Worm (Caenorhabditis elegans) whole organism, L2 larva: ENCODE data around the gene msp-19.

Experiments
- F13H6.1 ChIP-seq: sonication (generic microtip); optimal IDR thresholded peaks from 2 replicates; lab custom pipeline; 2016; ENCODE audit warnings: missing genetic modification characterization, missing compliant biosample characterization
- R02D3.7 ChIP-seq: fragments of 150-350 bp; optimal IDR thresholded peaks from 2 replicates; lab custom pipeline; 2014; ENCODE audit warnings: missing biosample characterization, missing genetic modification characterization
- Y55F3AM.14 ChIP-seq: fragments of 200-800 bp; sonication (Bioruptor generic); optimal IDR thresholded peaks from 2 replicates; lab custom pipeline; 2018; ENCODE audit warnings: mild to moderate bottlenecking, missing genetic modification characterization, missing compliant biosample characterization
- ZK546.5 ChIP-seq: sonication (generic microtip); optimal IDR thresholded peaks from 2 replicates; lab custom pipeline; 2017; ENCODE audit warnings: missing biosample characterization, missing genetic modification characterization
- alr-1 ChIP-seq: fragments of 150-350 bp; optimal IDR thresholded peaks from 2 replicates; lab custom pipeline; 2014; ENCODE audit warnings: missing biosample characterization, missing genetic modification characterization
- blmp-1 ChIP-seq: sonication (generic microtip); optimal IDR thresholded peaks from 2 replicates; lab custom pipeline; 2017; ENCODE audit warnings: missing genetic modification characterization, mild to moderate bottlenecking, missing compliant biosample characterization, antibody characterized with exemption, moderate library complexity; ENCODE audit not compliant: insufficient read depth
- ceh-16 ChIP-seq: fragments of 150-350 bp; optimal IDR thresholded peaks from 2 replicates; lab custom pipeline; 2014; ENCODE audit warnings: missing biosample characterization, missing genetic modification characterization
- ceh-82 ChIP-seq: fragments of 150-350 bp; optimal IDR thresholded peaks from 2 replicates; lab custom pipeline; 2014; ENCODE audit warnings: missing biosample characterization, missing genetic modification characterization
- crh-2 ChIP-seq: sonication (generic microtip); optimal IDR thresholded peaks from 2 replicates; lab custom pipeline; 2017; ENCODE audit warnings: missing biosample characterization, missing genetic modification characterization
- dmd-4 ChIP-seq: sonication (generic microtip); optimal IDR thresholded peaks from 2 replicates; lab custom pipeline; 2017; ENCODE audit warnings: missing biosample characterization, missing genetic modification characterization
- elt-1 ChIP-seq: fragments of 150-350 bp; optimal IDR thresholded peaks from 2 replicates; lab custom pipeline; 2014; ENCODE audit warnings: missing biosample characterization, missing genetic modification characterization
- fos-1 ChIP-seq: fragments of 150-350 bp; optimal IDR thresholded peaks from 2 replicates; lab custom pipeline; 2014; ENCODE audit warnings: missing biosample characterization, missing genetic modification characterization
- gmeb-1 ChIP-seq: fragments of 150-350 bp; optimal IDR thresholded peaks from 2 replicates; lab custom pipeline; 2014; ENCODE audit warnings: missing biosample characterization, missing genetic modification characterization
- lin-13 ChIP-seq: fragments of 150-350 bp; optimal IDR thresholded peaks from 2 replicates; lab custom pipeline; 2014; ENCODE audit warnings: missing biosample characterization, missing genetic modification reagents, missing genetic modification characterization
- lin-39 ChIP-seq: fragments of 150-350 bp; optimal IDR thresholded peaks from 2 replicates; lab custom pipeline; 2014; ENCODE audit warnings: missing biosample characterization, missing genetic modification reagents, missing genetic modification characterization
- mbf-1 ChIP-seq: sonication (generic microtip); optimal IDR thresholded peaks from 2 replicates; lab custom pipeline; 2017; ENCODE audit warnings: missing biosample characterization, missing genetic modification characterization
- mdl-1 ChIP-seq, 2 experiments: fragments of 150-350 bp in 1 of 2; sonication (generic microtip) in 1 of 2; optimal IDR thresholded peaks; 2 replicates each; lab custom pipeline; 2017; ENCODE audit warnings: missing biosample characterization in 2 of 2, missing genetic modification characterization in 2 of 2
- nhr-10 ChIP-seq: sonication (generic microtip); optimal IDR thresholded peaks from 2 replicates; lab custom pipeline; 2017; ENCODE audit warnings: missing biosample characterization, missing genetic modification characterization
- nhr-11 ChIP-seq: fragments of 150-350 bp; optimal IDR thresholded peaks from 2 replicates; lab custom pipeline; 2014; ENCODE audit warnings: missing biosample characterization, missing genetic modification characterization
- nhr-129 ChIP-seq: fragments of 150-350 bp; optimal IDR thresholded peaks from 2 replicates; lab custom pipeline; 2014; ENCODE audit warnings: missing biosample characterization, missing genetic modification characterization
- nhr-237 ChIP-seq: fragments of 150-350 bp; optimal IDR thresholded peaks from 2 replicates; lab custom pipeline; 2014; ENCODE audit warnings: missing biosample characterization, missing genetic modification characterization
- nhr-6 ChIP-seq: fragments of 150-350 bp; optimal IDR thresholded peaks from 2 replicates; lab custom pipeline; 2014; ENCODE audit warnings: missing biosample characterization, missing genetic modification characterization
- nhr-77 ChIP-seq: fragments of 150-350 bp; optimal IDR thresholded peaks from 2 replicates; lab custom pipeline; 2014; ENCODE audit warnings: missing biosample characterization, missing genetic modification characterization
- sem-4 ChIP-seq: fragments of 150-350 bp; optimal IDR thresholded peaks from 2 replicates; lab custom pipeline; 2014; ENCODE audit warnings: missing biosample characterization, missing genetic modification reagents, missing genetic modification characterization
- skn-1 ChIP-seq: sonication (generic microtip); optimal IDR thresholded peaks from 2 replicates; lab custom pipeline; 2017; ENCODE audit warnings: missing biosample characterization, missing genetic modification characterization
- sma-3 ChIP-seq: sonication (generic microtip); optimal IDR thresholded peaks from 2 replicates; lab custom pipeline; 2016; ENCODE audit warnings: missing genetic modification reagents, missing genetic modification characterization, missing compliant biosample characterization
- sma-9 ChIP-seq, 2 experiments: fragments of 150-350 bp in 1 of 2; sonication (generic microtip) in 1 of 2; optimal IDR thresholded peaks; 2 replicates each; lab custom pipeline; 2014 to 2016; ENCODE audit warnings: missing genetic modification characterization in 2 of 2, mild to moderate bottlenecking in 1 of 2, missing biosample characterization in 1 of 2, missing compliant biosample characterization in 1 of 2, missing genetic modification reagents in 1 of 2, moderate library complexity in 1 of 2
- snpc-4 ChIP-seq: fragments of 150-350 bp; optimal IDR thresholded peaks from 2 replicates; lab custom pipeline; 2014; ENCODE audit warnings: missing biosample characterization, missing genetic modification characterization
- unc-55 ChIP-seq: fragments of 150-350 bp; sonication (generic microtip); optimal IDR thresholded peaks from 3 replicates; lab custom pipeline; 2014; ENCODE audit warnings: missing biosample characterization, missing genetic modification reagents, missing genetic modification characterization

msp-19 gene

DNA sequence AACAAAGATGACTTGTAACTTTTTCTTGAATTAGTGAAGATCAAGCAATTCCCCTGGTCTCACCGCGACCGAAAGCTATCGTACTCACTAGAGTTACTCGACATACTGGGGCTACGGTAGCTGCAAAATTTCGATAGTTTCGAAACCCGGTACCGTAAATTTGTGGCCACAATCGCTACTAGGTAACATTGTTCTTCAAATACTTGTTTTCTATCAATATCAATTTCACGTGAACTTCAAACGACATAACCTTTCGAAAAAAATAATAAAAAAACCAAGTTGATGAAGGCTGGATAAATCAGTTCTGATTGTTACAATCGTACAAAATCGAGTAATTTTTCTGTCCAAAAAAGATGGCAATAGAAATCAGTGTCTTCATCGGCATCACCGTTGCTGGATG is 12.1 kb downstream of the msp-19 start, which contains the start of gene F36H12.3:
F36H12.3 (plus strand) TSS at position 301 of the 400 bp plus-strand sequence.
- no peak for TF ChIP-seq nhr-11 (tag; lab: Kevin White, UChicago)
- no peak for TF ChIP-seq ZK546.5 (tag; lab: Kevin White, UChicago)
- no peak for TF ChIP-seq R02D3.7 (tag; lab: Kevin White, UChicago)
- TF ChIP-seq mdl-1 (tag; optimal IDR thresholded peaks at IDR 0.05; lab: Kevin White, UChicago) = no peak
- no peak for TF ChIP-seq lin-13
- no peak for TF ChIP-seq nhr-10 (tag; lab: Kevin White, UChicago)
- TF ChIP-seq gmeb-1 = no peak
- TF ChIP-seq blmp-1 = no peak
- no peak for TF ChIP-seq F13H6.1
- no peak for TF ChIP-seq alr-1 (tag; lab: Kevin White, UChicago)
- no peak for TF ChIP-seq ceh-16

DNA sequence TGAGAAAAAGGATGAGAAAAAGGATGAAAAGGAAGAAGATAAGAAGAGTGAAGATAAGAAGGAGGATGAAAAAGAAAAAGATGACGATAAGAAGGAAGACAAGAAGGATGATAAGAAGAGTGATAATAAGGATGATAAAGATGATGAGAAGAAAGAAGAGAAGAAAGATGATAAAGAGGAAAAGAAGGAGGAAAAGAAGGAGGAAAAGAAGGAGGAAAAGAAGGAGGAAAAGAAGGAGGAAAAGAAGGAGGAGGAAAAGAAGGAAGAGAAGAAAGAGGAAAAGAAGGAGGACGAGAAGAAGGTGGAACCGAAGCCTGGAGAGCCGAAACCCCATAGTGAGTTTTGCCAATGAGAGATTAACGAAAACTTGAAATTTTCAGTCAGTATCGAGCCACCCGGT is 13.0 kb downstream of the msp-19 start:
- TF ChIP-seq ZK546.5 (tag; lab: Kevin White, UChicago) = no peak
- TF ChIP-seq, all 48 proteins: peak for 0

DNA sequence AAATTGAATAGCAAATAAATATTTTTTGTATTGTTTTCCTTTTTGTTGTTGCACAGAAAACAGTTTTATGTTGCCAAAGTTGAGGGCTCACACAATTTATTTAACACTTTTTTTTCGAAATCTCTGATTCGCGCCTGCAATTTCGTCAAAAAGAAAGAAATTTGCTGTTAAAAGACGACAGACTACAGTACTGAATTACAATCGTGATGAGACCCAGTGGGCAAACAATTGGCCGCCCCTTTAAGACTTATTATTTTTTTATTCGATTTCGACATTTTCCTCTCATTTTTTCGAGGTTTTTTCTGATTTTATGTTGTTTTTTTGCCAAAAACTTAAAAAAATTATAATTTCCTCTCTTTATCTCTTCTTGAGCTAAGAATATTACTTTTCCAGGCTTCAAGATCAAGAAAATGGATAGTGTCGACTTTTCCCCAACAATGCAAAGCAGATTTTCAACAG is 13.8 kb downstream of the msp-19 start, which contains the start of gene slfl-4:
slfl-4 (plus strand) TSS at position 409 of the 459 bp plus-strand sequence.
- TF ChIP-seq mdl-1 (tag; optimal IDR thresholded peaks at IDR 0.05; lab: Kevin White, UChicago) = no peak

DNA sequence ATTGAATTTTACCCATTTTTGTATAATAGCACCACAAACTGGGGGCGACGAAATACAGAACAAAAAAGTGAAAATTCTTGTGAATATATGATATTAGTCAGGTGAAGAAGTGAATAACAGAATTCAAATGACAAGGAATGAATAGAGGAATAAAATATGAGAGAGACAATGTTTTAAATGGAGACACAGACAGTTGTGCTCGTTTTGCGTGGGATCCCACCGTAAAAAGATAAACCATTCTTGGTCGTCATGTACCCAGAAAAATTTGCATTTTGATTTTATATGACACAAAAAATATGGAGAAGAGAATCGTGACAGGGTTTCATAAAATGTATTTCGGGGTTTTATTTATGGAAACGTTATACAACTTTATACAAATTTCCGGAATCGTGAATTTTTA is 17.4 kb downstream of the msp-19 start, which contains the start of gene F36H12.17:
F36H12.17 (minus strand) TSS at position 101 of the 400 bp plus-strand sequence.
- TF ChIP-seq nhr-10 (tag; lab: Kevin White, UChicago) (no peak), mdl-1 (tag; optimal IDR thresholded peaks at IDR 0.05; lab: Kevin White, UChicago) (no peak), crh-2 (no peak), ceh-82 (tag; lab: Kevin White, UChicago) (no peak), blmp-1 (no peak), ceh-16 (no peak), gmeb-1 (no peak), R02D3.7 (tag; lab: Kevin White, UChicago) (no peak), Y55F3AM.14 (GFP tag; lab: Kevin White, UChicago) (no peak), dmd-4 (no peak)

DNA sequence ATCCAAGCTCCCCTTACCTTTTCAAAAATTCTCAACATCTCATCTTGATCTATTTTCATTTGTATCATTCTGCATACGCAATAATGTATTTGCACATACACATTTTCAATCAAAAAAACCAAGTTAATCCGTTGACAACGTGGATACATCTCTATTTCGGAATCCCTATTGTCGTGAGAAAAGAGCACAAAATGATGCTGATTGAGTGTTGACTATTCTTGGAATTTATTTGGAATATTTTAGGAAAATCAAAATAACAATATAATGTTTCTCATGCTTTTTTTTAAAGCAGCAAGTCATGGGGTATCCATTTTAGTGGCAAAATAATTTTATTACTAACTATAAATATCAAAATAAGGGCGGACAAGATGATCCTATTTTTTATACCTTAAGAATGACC is 21.1 kb downstream of the msp-19 start:
- TF ChIP-seq snpc-4 (tag; lab: Kevin White, UChicago) (no peak), sma-9 (GFP tag; optimal IDR thresholded peaks at IDR 0.05; lab: Kevin White, UChicago) (no peak), sma-9 (tag; optimal IDR thresholded peaks at IDR 0.05; lab: Kevin White, UChicago) (no peak), fos-1 (tag; lab: Kevin White, UChicago) (no peak), nhr-237 (tag; lab: Kevin White, UChicago) (no peak), F13H6.1 (no peak)

DNA sequence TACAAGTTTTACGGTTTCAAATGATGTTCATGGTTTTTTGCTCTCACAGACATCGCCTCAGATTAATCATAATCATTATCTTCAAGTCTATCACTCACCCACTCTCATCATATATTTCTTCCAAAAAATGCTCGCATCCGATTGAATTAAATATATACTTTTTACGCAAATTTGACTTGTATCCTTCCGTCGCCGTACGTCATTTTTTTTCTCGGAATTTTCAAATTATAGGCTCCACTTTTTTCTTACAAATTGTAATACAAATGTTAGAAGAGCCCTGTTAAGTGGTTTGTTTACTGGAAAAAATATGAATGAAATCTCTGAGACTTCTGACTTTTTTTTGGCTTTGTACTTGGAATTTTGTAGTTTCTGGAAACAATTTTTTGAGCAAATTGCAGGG is 26.8 kb downstream of the msp-19 start:
- TF ChIP-seq fos-1 (tag; lab: Kevin White, UChicago) (no peak), nhr-77 (tag; lab: Kevin White, UChicago) (no peak), nhr-129 (tag; lab: Kevin White, UChicago) (no peak), dmd-4 (no peak), crh-2 (no peak), lin-39 (tag; lab: Kevin White, UChicago) (no peak), lin-13 (no peak), elt-1 (tag; lab: Kevin White, UChicago) (no peak), sem-4 (tag; lab: Kevin White, UChicago) (no peak), sma-3 (GFP tag; lab: Kevin White, UChicago) (no peak)

DNA sequence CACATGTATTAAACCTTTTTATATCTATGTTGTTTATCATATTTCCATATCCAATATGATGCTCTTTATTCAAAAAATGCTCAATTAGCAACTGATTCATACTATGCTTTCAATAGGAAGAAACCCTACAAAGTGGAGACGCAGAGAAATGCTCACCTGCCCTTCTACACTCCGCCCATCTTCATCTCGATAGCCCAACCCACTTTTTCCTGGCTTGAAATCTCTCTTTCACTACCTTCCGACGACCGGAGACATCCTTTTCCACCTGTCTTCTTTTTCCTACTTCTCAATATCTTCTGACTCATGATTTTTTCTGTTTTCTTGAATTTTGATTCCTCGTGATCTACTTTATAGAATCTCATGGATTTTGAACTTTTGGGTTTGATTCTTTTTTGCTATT is 28.5 kb downstream of the msp-19 start:
- TF ChIP-seq skn-1 (tag; lab: Kevin White, UChicago) (no peak), ceh-16 (no peak), lin-13 (no peak), unc-55 (no peak), crh-2 (no peak), mbf-1 (tag; lab: Kevin White, UChicago) (no peak), dmd-4 (no peak), nhr-6 (tag; lab: Kevin White, UChicago) (no peak), nhr-10 (tag; lab: Kevin White, UChicago) (no peak), nhr-237 (tag; lab: Kevin White, UChicago) (no peak), lin-39 (tag; lab: Kevin White, UChicago) (no peak), sma-3 (GFP tag; lab: Kevin White, UChicago) (no peak)
